Fruit fly (Drosophila melanogaster): ENCODE measurements around the gene Cog8.

Cog8 gene

DNA sequence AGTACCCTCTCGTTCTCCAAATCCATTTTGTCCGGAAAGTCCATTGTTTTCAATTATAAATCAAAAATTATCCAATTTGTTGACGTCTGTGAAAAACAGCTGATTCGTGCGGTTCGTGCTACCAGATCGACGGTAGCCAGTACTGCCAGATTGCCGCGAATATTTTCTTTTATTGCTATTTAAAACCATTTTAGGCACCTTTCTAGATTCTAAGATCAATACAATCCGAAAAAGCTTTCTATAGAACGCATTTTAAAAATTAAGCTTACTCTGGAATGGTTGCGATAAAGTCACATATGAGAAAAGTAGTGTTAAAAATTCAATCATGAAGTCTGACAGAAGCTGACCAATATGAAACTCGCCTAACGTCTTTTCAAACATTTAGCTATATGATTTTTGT, at the start of gene Cog8 (continued):
- TF ChIP-seq Dad (GFP tag; optimal IDR thresholded peaks at IDR 0.05): peak; percentile 38
- TF ChIP-seq CG2875 (GFP tag; optimal IDR thresholded peaks at IDR 0.05): no peak
- no peak for TF ChIP-seq Hand (GFP tag; optimal IDR thresholded peaks at IDR 0.05)
- TF ChIP-seq ac (GFP tag; optimal IDR thresholded peaks at IDR 0.05): no peak
- no peak for TF ChIP-seq Optix (GFP tag; IDR thresholded peaks at IDR 0.05)
- peak; percentile 30 for TF ChIP-seq Nf-YC (tag; optimal IDR thresholded peaks at IDR 0.05)
- TF ChIP-seq CG6813 (GFP tag; optimal IDR thresholded peaks at IDR 0.05): no peak
- TF ChIP-seq gro (GFP tag; optimal IDR thresholded peaks at IDR 0.05): no peak
- peak in 1 of 2 experiments; percentile 42 for TF ChIP-seq Pdp1 (GFP tag; optimal IDR thresholded peaks at IDR 0.05)
- TF ChIP-seq CG10267 (tag; optimal IDR thresholded peaks at IDR 0.05): peak; percentile 95
- no peak for TF ChIP-seq ken (GFP tag; IDR thresholded peaks at IDR 0.05)
- no peak for TF ChIP-seq bbx (GFP tag; IDR thresholded peaks at IDR 0.05; ENCODE audit: partially characterized antibody)
- no peak for TF ChIP-seq sens-2 (GFP tag; IDR thresholded peaks at IDR 0.05)
- TF ChIP-seq sd (tag; optimal IDR thresholded peaks at IDR 0.05): peak; percentile 38
- no peak for TF ChIP-seq zen2 (GFP tag; IDR thresholded peaks at IDR 0.05; ENCODE audit: partially characterized antibody)
- TF ChIP-seq pan (optimal IDR thresholded peaks at IDR 0.05): no peak
- peak in 1 of 2 experiments; percentile 40 for TF ChIP-seq pan (GFP tag; optimal IDR thresholded peaks at IDR 0.05 in 1 of 2, IDR thresholded peaks at IDR 0.05 in 1 of 2)
- TF ChIP-seq gce (GFP tag; IDR thresholded peaks at IDR 0.05): no peak
- no peak for TF ChIP-seq Hmx (GFP tag; optimal IDR thresholded peaks at IDR 0.05)
- peak; percentile 74 for TF ChIP-seq slbo (GFP tag; IDR thresholded peaks at IDR 0.05)
- no peak for TF ChIP-seq tna (GFP tag; IDR thresholded peaks at IDR 0.05; ENCODE audit: partially characterized antibody)
- peak; percentile 43 for TF ChIP-seq Aef1 (GFP tag; IDR thresholded peaks at IDR 0.05)
- TF ChIP-seq Vsx1 (GFP tag; optimal IDR thresholded peaks at IDR 0.05): no peak
- TF ChIP-seq HmgD (GFP tag; optimal IDR thresholded peaks at IDR 0.05): no peak
- TF ChIP-seq abd-A (tag; optimal IDR thresholded peaks at IDR 0.05): no peak
- TF ChIP-seq Sox100B (GFP tag; optimal IDR thresholded peaks at IDR 0.05): no peak
- peak; percentile 93 for TF ChIP-seq Ets65A (GFP tag)
- TF ChIP-seq CG30431 (GFP tag; optimal IDR thresholded peaks at IDR 0.05): peak; percentile 29
- TF ChIP-seq fd3F (GFP tag; optimal IDR thresholded peaks at IDR 0.05): no peak
- TF ChIP-seq oc (tag; optimal IDR thresholded peaks at IDR 0.05): no peak
- TF ChIP-seq CG12236 (GFP tag; optimal IDR thresholded peaks at IDR 0.05): no peak
- TF ChIP-seq CG8089 (GFP tag; optimal IDR thresholded peaks at IDR 0.05): peak; percentile 26
- TF ChIP-seq Fer3 (tag; optimal IDR thresholded peaks at IDR 0.05): no peak
- TF ChIP-seq CG33213 (GFP tag; optimal IDR thresholded peaks at IDR 0.05): peak; percentile 33
- no peak for TF ChIP-seq CG11456 (GFP tag; IDR thresholded peaks at IDR 0.05)
- TF ChIP-seq hkb (optimal IDR thresholded peaks at IDR 0.05): no peak
- no peak for TF ChIP-seq hkb (GFP tag; IDR thresholded peaks at IDR 0.05)

DNA sequence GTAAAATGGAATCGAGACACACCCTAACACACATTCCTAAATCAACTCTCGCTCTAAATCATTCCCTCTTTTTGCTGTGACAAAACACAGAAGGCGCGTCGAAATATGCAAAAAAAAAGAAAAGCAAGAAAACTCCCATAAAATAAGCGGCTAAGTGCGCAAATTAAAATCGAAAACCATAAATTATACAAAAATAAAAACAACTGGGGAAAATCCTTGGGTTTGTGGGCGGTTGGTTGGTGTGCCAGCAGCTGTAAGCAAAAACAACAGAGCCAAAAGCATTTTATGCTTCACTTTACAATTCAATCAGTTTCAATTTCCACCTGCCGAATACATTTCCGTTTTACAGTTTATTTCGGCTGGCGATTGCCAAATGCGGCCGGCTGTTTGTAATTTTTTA, 37.1 kb upstream of the Cog8 start, which contains the start of gene CG43438:
Gene CG43438, plus strand, starts transcription at position 301 of the 400 bp plus-strand sequence.
- no peak for TF ChIP-seq HLH4C (GFP tag; IDR thresholded peaks at IDR 0.05; ENCODE audit: partially characterized antibody)
- TF ChIP-seq Dek (tag; optimal IDR thresholded peaks at IDR 0.05): no peak
- no peak for TF ChIP-seq aop (GFP tag; IDR thresholded peaks at IDR 0.05)
- TF ChIP-seq CG17829 (tag; optimal IDR thresholded peaks at IDR 0.05): no peak
- TF ChIP-seq CG32767 (GFP tag; IDR thresholded peaks at IDR 0.05): no peak
- no peak for TF ChIP-seq CG10959 (GFP tag; IDR thresholded peaks at IDR 0.05)
- TF ChIP-seq Abd-B (GFP tag; optimal IDR thresholded peaks at IDR 0.05): no peak
- no peak for TF ChIP-seq CG3065 (GFP tag; optimal IDR thresholded peaks at IDR 0.05)
- no peak for TF ChIP-seq ftz-f1 (GFP tag; optimal IDR thresholded peaks at IDR 0.05)
- no peak for TF ChIP-seq YL-1 (GFP tag; optimal IDR thresholded peaks at IDR 0.05)
- no peak for TF ChIP-seq CG10366 (GFP tag; IDR thresholded peaks at IDR 0.05)
- no peak for TF ChIP-seq dan (GFP tag; IDR thresholded peaks at IDR 0.05)
- no peak for TF ChIP-seq NK7.1 (GFP tag; optimal IDR thresholded peaks at IDR 0.05)
- no peak for TF ChIP-seq CG13775 (GFP tag; optimal IDR thresholded peaks at IDR 0.05)
